Fruit fly (Drosophila melanogaster) whole organism, embryonic: Measurements from ENCODE around the gene CG34332.

Source experiments
- CG13123 ChIP-seq: fragments of 200-800 bp; sonication (Bioruptor generic); optimal IDR thresholded peaks from 2 replicates; lab custom pipeline; 2016; ENCODE audit warnings: missing biosample characterization, missing genetic modification characterization
- CG7786 ChIP-seq: fragments of 200-800 bp; sonication (Bioruptor generic); optimal IDR thresholded peaks from 2 replicates; lab custom pipeline; 2016; ENCODE audit warnings: missing biosample characterization, missing genetic modification characterization
- Hmr ChIP-seq: fragments of 200-800 bp; sonication (Bioruptor generic); optimal IDR thresholded peaks from 3 replicates; lab custom pipeline; 2017; ENCODE audit warnings: mild to moderate bottlenecking, missing biosample characterization, missing genetic modification reagents, missing genetic modification characterization
- MESR4 ChIP-seq: fragments of 200-800 bp; sonication (Bioruptor generic); optimal IDR thresholded peaks from 2 replicates; lab custom pipeline; 2018; ENCODE audit warnings: missing biosample characterization, mild to moderate bottlenecking, missing genetic modification characterization, moderate library complexity
- Rx ChIP-seq: fragments of 200-800 bp; sonication (Bioruptor generic); IDR thresholded peaks from 2 replicates; pipeline ENCODE4 v1.3.6; 2022; ENCODE audit warnings: missing biosample characterization, missing genetic modification characterization
- gem ChIP-seq: fragments of 200-800 bp; sonication (Bioruptor generic); optimal IDR thresholded peaks from 2 replicates; lab custom pipeline; 2019; ENCODE audit warnings: missing biosample characterization, mild to moderate bottlenecking, missing genetic modification characterization, moderate library complexity

DNA sequence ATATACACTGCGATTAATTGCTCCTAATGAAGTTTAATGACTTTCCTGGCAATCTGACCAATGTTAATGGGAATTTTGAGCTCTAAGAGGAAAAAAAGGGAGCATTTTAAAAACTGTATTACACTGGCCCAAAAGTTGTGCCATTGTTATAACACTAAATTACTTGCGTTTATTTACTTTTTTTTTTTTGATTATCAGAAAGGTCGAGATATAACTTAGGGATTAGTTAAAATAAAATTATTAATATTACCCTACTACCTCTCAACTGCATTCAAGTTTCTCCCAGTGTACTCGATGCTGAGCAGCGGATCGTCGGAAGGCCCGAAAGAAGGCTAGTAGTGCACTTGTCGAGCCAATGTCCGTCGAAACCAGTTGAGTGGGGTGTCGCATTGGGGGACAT lies 10.3 kb upstream of the CG34332 start:
- TF ChIP-seq gem (tag; lab: Kevin White, UChicago) (no peak), Hmr (GFP tag; lab: Kevin White, UChicago) (no peak), CG13123 (GFP tag; lab: Kevin White, UChicago) (no peak), Rx (GFP tag; lab: Robert Waterston, UW) (no peak), CG7786 (no peak), MESR4 (GFP tag; lab: Kevin White, UChicago) (no peak)
